Worm (Caenorhabditis elegans): ENCODE measurements around the gene clec-86.

ce11 chrX:7096349-7096748 lies 43.3 kb upstream of the clec-86 start, which contains the start of gene C36B7.5:
- TF ChIP-seq ama-1 (optimal IDR thresholded peaks at IDR 0.05), result no peak
- TF ChIP-seq B0310.2 (tag; optimal IDR thresholded peaks at IDR 0.05), result no peak
- no peak for TF ChIP-seq pes-1 (GFP tag; IDR thresholded peaks at IDR 0.05)
- no peak for TF ChIP-seq hnd-1 (tag; optimal IDR thresholded peaks at IDR 0.05)
- TF ChIP-seq ceh-13 (GFP tag; optimal IDR thresholded peaks at IDR 0.05), result no peak
- no peak for TF ChIP-seq tbx-11 (GFP tag; IDR thresholded peaks at IDR 0.05)
- no peak for TF ChIP-seq ceh-36 (tag; optimal IDR thresholded peaks at IDR 0.05)
- TF ChIP-seq flt-1 (GFP tag; IDR thresholded peaks at IDR 0.05), result no peak
- TF ChIP-seq F13C5.2 (tag; optimal IDR thresholded peaks at IDR 0.05), result no peak
- no peak for TF ChIP-seq tra-4 (tag; optimal IDR thresholded peaks at IDR 0.05)
